Fruit fly (Drosophila melanogaster): Measurements from ENCODE around the gene CG15880.

DNA sequence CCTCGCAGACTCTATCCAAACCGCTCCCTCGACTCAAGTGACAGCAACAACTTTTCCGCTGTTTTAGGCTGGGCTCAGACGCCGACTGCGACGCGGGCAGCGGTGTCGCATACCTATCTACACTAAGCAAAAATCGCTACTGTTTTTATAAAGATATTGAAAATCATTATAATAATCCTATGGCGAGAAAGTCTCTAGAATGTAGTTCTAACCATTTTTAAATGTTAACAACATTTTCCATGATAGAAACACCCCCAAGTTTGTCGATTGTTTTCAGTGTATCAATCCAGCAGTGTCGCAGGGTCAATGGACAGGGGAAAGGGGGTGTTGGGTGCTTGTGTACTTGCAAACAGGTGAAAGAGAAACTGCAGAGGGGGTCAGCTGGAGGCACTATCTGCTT lies 48.1 kb upstream of the CG15880 start:
- no peak for TF ChIP-seq CTCF (optimal IDR thresholded peaks at IDR 0.05)
- TF ChIP-seq CG8478 (optimal IDR thresholded peaks at IDR 0.05), result no peak
